Worm (Caenorhabditis elegans) whole organism, late embryonic: Measurements from ENCODE around the gene ech-9.

Source experiments
- C08G9.2 ChIP-seq: sonication (generic microtip); optimal IDR thresholded peaks from 2 replicates; lab custom pipeline; 2016; ENCODE audit warnings: mild to moderate bottlenecking, missing genetic modification characterization, moderate library complexity, missing compliant biosample characterization
- C38D4.7 ChIP-seq: fragments of 200-800 bp; sonication (Bioruptor generic); optimal IDR thresholded peaks from 2 replicates; lab custom pipeline; 2018; ENCODE audit warnings: mild to moderate bottlenecking, missing genetic modification characterization, moderate library complexity, missing compliant biosample characterization
- F13H6.1 ChIP-seq: sonication (generic microtip); optimal IDR thresholded peaks from 2 replicates; lab custom pipeline; 2016; ENCODE audit warnings: missing genetic modification characterization, missing compliant biosample characterization
- K02D7.2 ChIP-seq: sonication (generic microtip); optimal IDR thresholded peaks from 2 replicates; lab custom pipeline; 2017; ENCODE audit warnings: mild to moderate bottlenecking, missing genetic modification characterization, missing compliant biosample characterization
- ahr-1 ChIP-seq: sonication (generic microtip); optimal IDR thresholded peaks from 2 replicates; lab custom pipeline; 2016; ENCODE audit warnings: missing genetic modification characterization, missing compliant biosample characterization
- ceh-14 ChIP-seq: sonication (generic microtip); optimal IDR thresholded peaks from 2 replicates; lab custom pipeline; 2016; ENCODE audit warnings: missing genotype, missing genetic modification characterization, missing compliant biosample characterization
- ceh-18 ChIP-seq: sonication (generic microtip); optimal IDR thresholded peaks from 2 replicates; lab custom pipeline; 2016; ENCODE audit warnings: missing genetic modification characterization, missing compliant biosample characterization
- ceh-24 ChIP-seq: sonication (generic microtip); optimal IDR thresholded peaks from 2 replicates; lab custom pipeline; 2016; ENCODE audit warnings: mild to moderate bottlenecking, missing genetic modification characterization, missing compliant biosample characterization
- ceh-31 ChIP-seq: sonication (generic microtip); optimal IDR thresholded peaks from 2 replicates; lab custom pipeline; 2016; ENCODE audit warnings: missing genetic modification characterization, missing compliant biosample characterization
- ceh-34 ChIP-seq: sonication (generic microtip); optimal IDR thresholded peaks from 2 replicates; lab custom pipeline; 2016; ENCODE audit warnings: mild to moderate bottlenecking, missing genetic modification characterization, missing compliant biosample characterization
- ceh-45 ChIP-seq: fragments of 200-800 bp; sonication (Bioruptor generic); IDR thresholded peaks from 2 replicates; pipeline ENCODE4 v1.3.6; 2022; ENCODE audit warnings: missing genetic modification reagents, missing genetic modification characterization, missing compliant biosample characterization
- ceh-9 ChIP-seq: sonication (generic microtip); optimal IDR thresholded peaks from 2 replicates; lab custom pipeline; 2016; ENCODE audit warnings: mild to moderate bottlenecking, missing genetic modification characterization, inconsistent platforms, missing compliant biosample characterization
- che-1 ChIP-seq: sonication (generic microtip); optimal IDR thresholded peaks from 2 replicates; lab custom pipeline; 2016; ENCODE audit warnings: mild to moderate bottlenecking, missing genetic modification characterization, missing compliant biosample characterization
- dmd-4 ChIP-seq: sonication (generic microtip); optimal IDR thresholded peaks from 2 replicates; lab custom pipeline; 2016; ENCODE audit warnings: borderline replicate concordance, missing genetic modification characterization, missing compliant biosample characterization
- elt-2 ChIP-seq: sonication (generic microtip); optimal IDR thresholded peaks from 2 replicates; lab custom pipeline; 2016; ENCODE audit warnings: missing genetic modification reagents, missing genetic modification characterization, missing compliant biosample characterization
- ets-4 ChIP-seq: sonication (generic microtip); optimal IDR thresholded peaks from 2 replicates; lab custom pipeline; 2016; ENCODE audit warnings: missing genetic modification characterization, missing compliant biosample characterization
- eyg-1 ChIP-seq: sonication (generic microtip); optimal IDR thresholded peaks from 2 replicates; lab custom pipeline; 2016; ENCODE audit warnings: missing genotype, missing genetic modification characterization, missing compliant biosample characterization
- fkh-10 ChIP-seq: fragments of 150-350 bp; optimal IDR thresholded peaks from 2 replicates; lab custom pipeline; 2014; ENCODE audit warnings: missing biosample characterization, missing genetic modification reagents, missing genetic modification characterization
- hlh-13 ChIP-seq: fragments of 200-800 bp; sonication (Bioruptor generic); optimal IDR thresholded peaks from 2 replicates; lab custom pipeline; 2018; ENCODE audit warnings: mild to moderate bottlenecking, missing genetic modification characterization, missing compliant biosample characterization
- hlh-15 ChIP-seq: sonication (generic microtip); optimal IDR thresholded peaks from 2 replicates; lab custom pipeline; 2016; ENCODE audit warnings: missing genetic modification characterization, missing compliant biosample characterization
- hlh-30 ChIP-seq: sonication (generic microtip); optimal IDR thresholded peaks from 2 replicates; lab custom pipeline; 2017; ENCODE audit warnings: antibody characterized with exemption, missing genetic modification characterization, missing compliant biosample characterization; ENCODE audit not compliant: insufficient read depth
- lim-6 ChIP-seq: sonication (generic microtip); optimal IDR thresholded peaks from 2 replicates; lab custom pipeline; 2016; ENCODE audit warnings: missing genetic modification characterization, missing compliant biosample characterization
- nfya-1 ChIP-seq: sonication (generic microtip); optimal IDR thresholded peaks from 2 replicates; lab custom pipeline; 2017; ENCODE audit warnings: missing genetic modification characterization, mild to moderate bottlenecking, missing compliant biosample characterization, antibody characterized with exemption, moderate library complexity
- nhr-11 ChIP-seq: fragments of 150-350 bp; optimal IDR thresholded peaks from 2 replicates; lab custom pipeline; 2014; ENCODE audit warnings: missing biosample characterization, missing genetic modification characterization
- npax-4 ChIP-seq: sonication (generic microtip); optimal IDR thresholded peaks from 2 replicates; lab custom pipeline; 2016; ENCODE audit warnings: missing genetic modification characterization, missing compliant biosample characterization
- pag-3 ChIP-seq: sonication (generic microtip); optimal IDR thresholded peaks from 2 replicates; lab custom pipeline; 2016; ENCODE audit warnings: missing compliant biosample characterization, missing genetic modification characterization, borderline replicate concordance
- pha-4 ChIP-seq: fragments of 150-350 bp; optimal IDR thresholded peaks from 2 replicates; lab custom pipeline; 2018; ENCODE audit warnings: missing biosample characterization, missing genetic modification reagents, missing genetic modification characterization
- pqm-1 ChIP-seq: sonication (generic microtip); optimal IDR thresholded peaks from 2 replicates; lab custom pipeline; 2016; ENCODE audit warnings: missing genetic modification characterization, missing compliant biosample characterization
- pros-1 ChIP-seq: fragments of 150-350 bp; optimal IDR thresholded peaks from 2 replicates; lab custom pipeline; 2014; ENCODE audit warnings: missing biosample characterization, missing genetic modification reagents, missing genetic modification characterization
- ref-2 ChIP-seq: sonication (generic microtip); optimal IDR thresholded peaks from 2 replicates; lab custom pipeline; 2016; ENCODE audit warnings: missing genetic modification characterization, missing compliant biosample characterization
- tbx-2 ChIP-seq: sonication (generic microtip); optimal IDR thresholded peaks from 2 replicates; lab custom pipeline; 2016; ENCODE audit warnings: missing genetic modification characterization, missing compliant biosample characterization
- tbx-7 ChIP-seq: sonication (generic microtip); optimal IDR thresholded peaks from 2 replicates; lab custom pipeline; 2016; ENCODE audit warnings: missing genotype, missing genetic modification characterization, missing compliant biosample characterization
- unc-3 ChIP-seq, 2 experiments: fragments of 200-800 bp in 1 of 2; sonication (Bioruptor generic) in 1 of 2; sonication (generic microtip) in 1 of 2; conservative IDR thresholded peaks in 1 of 2; optimal IDR thresholded peaks in 1 of 2; 2 replicates each; pipeline versions ENCODE4 v1.3.6 to Lab custom; 2016 to 2022; ENCODE audit warnings: missing compliant biosample characterization in 2 of 2, missing genetic modification characterization in 2 of 2, missing genetic modification reagents in 1 of 2
- unc-42 ChIP-seq: sonication (generic microtip); optimal IDR thresholded peaks from 2 replicates; lab custom pipeline; 2016; ENCODE audit warnings: missing genotype, missing genetic modification characterization, missing compliant biosample characterization
- unc-55 ChIP-seq: sonication (generic microtip); optimal IDR thresholded peaks from 2 replicates; lab custom pipeline; 2017; ENCODE audit warnings: missing biosample characterization, missing genetic modification reagents, missing genetic modification characterization
- ztf-16 ChIP-seq: sonication (generic microtip); optimal IDR thresholded peaks from 2 replicates; lab custom pipeline; 2017; ENCODE audit warnings: missing genetic modification characterization, missing compliant biosample characterization

Gene ech-9

ce11 chrIV:10252886-10253639 is 17.9 kb upstream of the ech-9 start:
- no peak for TF ChIP-seq nfya-1 (tag; lab: Kevin White, UChicago)
- no peak for TF ChIP-seq ahr-1 (tag; lab: Kevin White, UChicago)
- TF ChIP-seq tbx-7 (tag; lab: Kevin White, UChicago): no peak
- no peak for TF ChIP-seq nhr-11 (tag; lab: Kevin White, UChicago)
- no peak for TF ChIP-seq hlh-15
- TF ChIP-seq ref-2: no peak
- no peak for TF ChIP-seq che-1 (tag; lab: Kevin White, UChicago)
- TF ChIP-seq pros-1 (tag; lab: Kevin White, UChicago): no peak
- TF ChIP-seq C38D4.7 (GFP tag; lab: Kevin White, UChicago): no peak
- TF ChIP-seq ceh-14: no peak
- no peak for TF ChIP-seq lim-6 (tag; lab: Kevin White, UChicago)
- no peak for TF ChIP-seq npax-4

ce11 chrIV:10252350-10252792 is 17.2 kb upstream of the ech-9 start:
- TF ChIP-seq ceh-31 (tag; lab: Kevin White, UChicago) (peak; percentile 61), nfya-1 (tag; lab: Kevin White, UChicago) (peak; percentile 64), pha-4 (tag; lab: Kevin White, UChicago) (no peak), eyg-1 (tag; lab: Kevin White, UChicago) (peak; percentile 17), pros-1 (tag; lab: Kevin White, UChicago) (peak; percentile 56), ceh-45 (GFP tag; lab: Robert Waterston, UW) (no peak), F13H6.1 (peak; percentile 38), unc-3 (GFP tag; conservative IDR thresholded peaks at IDR 0.05; lab: Robert Waterston, UW) (no peak), unc-3 (tag; optimal IDR thresholded peaks at IDR 0.05; lab: Kevin White, UChicago) (no peak), dmd-4 (tag; lab: Kevin White, UChicago) (no peak), tbx-2 (tag; lab: Kevin White, UChicago) (peak; percentile 46), unc-42 (tag; lab: Kevin White, UChicago) (peak; percentile 77), ceh-24 (tag; lab: Kevin White, UChicago) (no peak), elt-2 (no peak), C08G9.2 (tag; lab: Kevin White, UChicago) (peak; percentile 44), K02D7.2 (tag; lab: Kevin White, UChicago) (no peak), hlh-13 (GFP tag; lab: Kevin White, UChicago) (no peak), ztf-16 (tag; lab: Kevin White, UChicago) (no peak), ceh-34 (peak; percentile 2), npax-4 (no peak), ceh-14 (no peak), unc-55 (GFP tag; lab: Kevin White, UChicago) (peak; percentile 77), pqm-1 (peak; percentile 25), hlh-30 (tag; lab: Kevin White, UChicago) (peak; percentile 87), ahr-1 (tag; lab: Kevin White, UChicago) (no peak), ceh-9 (tag; lab: Kevin White, UChicago) (no peak), ref-2 (peak; percentile 66), ceh-18 (tag; lab: Kevin White, UChicago) (peak; percentile 87), ets-4 (tag; lab: Kevin White, UChicago) (peak; percentile 20), tbx-7 (tag; lab: Kevin White, UChicago) (no peak), fkh-10 (GFP tag; lab: Kevin White, UChicago) (no peak), pag-3 (tag; lab: Kevin White, UChicago) (peak; percentile 5)

- no peak for TF ChIP-seq che-1 (tag; lab: Kevin White, UChicago)
- TF ChIP-seq ref-2: no peak
These were observed 16.6 kb upstream of the ech-9 start for ce11 chrIV:10251764-10252163.
